Worm (Caenorhabditis elegans) whole organism, L3 larva: ENCODE measurements around the gene glb-6.

Experiments
- R02D3.7 ChIP-seq: fragments of 150-350 bp; optimal IDR thresholded peaks from 2 replicates; lab custom pipeline; 2014; ENCODE audit warnings: missing biosample characterization, missing genetic modification characterization
- ZK546.5 ChIP-seq: sonication (generic microtip); optimal IDR thresholded peaks from 2 replicates; lab custom pipeline; 2017; ENCODE audit warnings: missing biosample characterization, missing genetic modification characterization
- aly-2 ChIP-seq: fragments of 150-350 bp; optimal IDR thresholded peaks from 2 replicates; lab custom pipeline; 2014; ENCODE audit warnings: missing biosample characterization, missing genetic modification characterization
- ceh-16 ChIP-seq: sonication (generic microtip); optimal IDR thresholded peaks from 2 replicates; lab custom pipeline; 2017; ENCODE audit warnings: missing biosample characterization, missing genetic modification characterization
- ceh-82 ChIP-seq: fragments of 150-350 bp; optimal IDR thresholded peaks from 2 replicates; lab custom pipeline; 2014; ENCODE audit warnings: missing biosample characterization, missing genetic modification characterization
- ceh-9 ChIP-seq: sonication (generic microtip); optimal IDR thresholded peaks from 2 replicates; lab custom pipeline; 2018; ENCODE audit warnings: missing biosample characterization, missing genetic modification characterization
- egl-5 ChIP-seq: fragments of 150-350 bp; optimal IDR thresholded peaks from 2 replicates; lab custom pipeline; 2017; ENCODE audit warnings: missing biosample characterization, missing genetic modification reagents, missing genetic modification characterization, inconsistent platforms
- elt-1 ChIP-seq: fragments of 150-350 bp; optimal IDR thresholded peaks from 2 replicates; lab custom pipeline; 2014; ENCODE audit warnings: missing biosample characterization, missing genetic modification characterization
- elt-2 ChIP-seq: sonication (generic microtip); optimal IDR thresholded peaks from 2 replicates; lab custom pipeline; 2016; ENCODE audit warnings: missing genetic modification reagents, mild to moderate bottlenecking, missing genetic modification characterization, missing compliant biosample characterization
- elt-3 ChIP-seq, 3 experiments: fragments of 150-350 bp in 1 of 3; sonication (generic microtip) in 2 of 3; optimal IDR thresholded peaks; 2 replicates in 2 of 3; 4 replicates in 1 of 3; lab custom pipeline; 2014 to 2017; ENCODE audit warnings: missing biosample characterization in 3 of 3, missing genetic modification characterization in 3 of 3
- eor-1 ChIP-seq, 2 experiments: fragments of 150-350 bp; optimal IDR thresholded peaks; 2 replicates each; lab custom pipeline; 2014 to 2018; ENCODE audit warnings: missing biosample characterization in 2 of 2, missing genetic modification characterization in 2 of 2
- fkh-10 ChIP-seq: sonication (generic microtip); optimal IDR thresholded peaks from 2 replicates; lab custom pipeline; 2017; ENCODE audit warnings: missing biosample characterization, missing genetic modification reagents, missing genetic modification characterization
- fkh-2 ChIP-seq: fragments of 150-350 bp; optimal IDR thresholded peaks from 2 replicates; lab custom pipeline; 2014; ENCODE audit warnings: missing biosample characterization, missing genetic modification reagents, missing genetic modification characterization
- fos-1 ChIP-seq: fragments of 150-350 bp; optimal IDR thresholded peaks from 2 replicates; lab custom pipeline; 2014; ENCODE audit warnings: missing biosample characterization, missing genetic modification characterization
- hmg-11 ChIP-seq: sonication (generic microtip); optimal IDR thresholded peaks from 2 replicates; lab custom pipeline; 2016; ENCODE audit warnings: missing genetic modification characterization, missing compliant biosample characterization
- jun-1 ChIP-seq: fragments of 150-350 bp; optimal IDR thresholded peaks from 2 replicates; lab custom pipeline; 2014; ENCODE audit warnings: missing biosample characterization, missing genetic modification reagents, missing genetic modification characterization
- lin-15B ChIP-seq: fragments of 150-350 bp; optimal IDR thresholded peaks from 2 replicates; lab custom pipeline; 2014; ENCODE audit warnings: missing biosample characterization, missing genetic modification characterization
- lsy-12 ChIP-seq: sonication (generic microtip); optimal IDR thresholded peaks from 2 replicates; lab custom pipeline; 2016; ENCODE audit warnings: mild to moderate bottlenecking, missing genetic modification characterization, missing compliant biosample characterization
- mdl-1 ChIP-seq: fragments of 150-350 bp; optimal IDR thresholded peaks from 2 replicates; lab custom pipeline; 2014; ENCODE audit warnings: missing biosample characterization, missing genetic modification characterization
- mml-1 ChIP-seq: fragments of 150-350 bp; sonication (generic microtip); optimal IDR thresholded peaks from 3 replicates; lab custom pipeline; 2014; ENCODE audit warnings: missing biosample characterization, missing genetic modification characterization
- nfya-1 ChIP-seq: sonication (generic microtip); optimal IDR thresholded peaks from 2 replicates; lab custom pipeline; 2017; ENCODE audit warnings: missing genetic modification characterization, mild to moderate bottlenecking, missing compliant biosample characterization, antibody characterized with exemption, moderate library complexity; ENCODE audit not compliant: insufficient read depth
- nhr-11 ChIP-seq: fragments of 150-350 bp; optimal IDR thresholded peaks from 2 replicates; lab custom pipeline; 2014; ENCODE audit warnings: missing biosample characterization, missing genetic modification characterization
- nhr-12 ChIP-seq: fragments of 150-350 bp; optimal IDR thresholded peaks from 2 replicates; lab custom pipeline; 2014; ENCODE audit warnings: missing biosample characterization, missing genetic modification characterization
- nhr-23 ChIP-seq: fragments of 150-350 bp; optimal IDR thresholded peaks from 2 replicates; lab custom pipeline; 2014; ENCODE audit warnings: missing biosample characterization, missing genetic modification reagents, missing genetic modification characterization
- nhr-25 ChIP-seq: sonication (generic microtip); optimal IDR thresholded peaks from 2 replicates; lab custom pipeline; 2017; ENCODE audit warnings: missing biosample characterization, missing genetic modification characterization
- nhr-28 ChIP-seq: fragments of 150-350 bp; optimal IDR thresholded peaks from 2 replicates; lab custom pipeline; 2014; ENCODE audit warnings: missing biosample characterization, missing genetic modification characterization
- nhr-43 ChIP-seq: sonication (generic microtip); optimal IDR thresholded peaks from 2 replicates; lab custom pipeline; 2016; ENCODE audit warnings: mild to moderate bottlenecking, missing genetic modification characterization, missing compliant biosample characterization; ENCODE audit not compliant: poor library complexity, severe bottlenecking
- nhr-67 ChIP-seq: fragments of 150-350 bp; optimal IDR thresholded peaks from 2 replicates; lab custom pipeline; 2014; ENCODE audit warnings: missing biosample characterization, missing genetic modification characterization
- nhr-76 ChIP-seq: fragments of 150-350 bp; sonication (generic microtip); optimal IDR thresholded peaks from 5 replicates; lab custom pipeline; 2014; ENCODE audit warnings: missing biosample characterization, missing genetic modification characterization
- nhr-77 ChIP-seq: fragments of 150-350 bp; optimal IDR thresholded peaks from 2 replicates; lab custom pipeline; 2014; ENCODE audit warnings: missing biosample characterization, missing genetic modification characterization
- pha-4 ChIP-seq: fragments of 150-350 bp; optimal IDR thresholded peaks from 2 replicates; lab custom pipeline; 2014; ENCODE audit warnings: missing biosample characterization, missing genetic modification reagents, missing genetic modification characterization
- pqm-1 ChIP-seq: fragments of 150-350 bp; optimal IDR thresholded peaks from 2 replicates; lab custom pipeline; 2017; ENCODE audit warnings: missing biosample characterization, missing genetic modification characterization, inconsistent platforms
- sea-2 ChIP-seq: fragments of 150-350 bp; sonication (generic microtip); optimal IDR thresholded peaks from 4 replicates; lab custom pipeline; 2014; ENCODE audit warnings: missing biosample characterization, missing genetic modification reagents, missing genetic modification characterization
- skn-1 ChIP-seq: fragments of 150-350 bp; optimal IDR thresholded peaks from 2 replicates; lab custom pipeline; 2014; ENCODE audit warnings: missing biosample characterization, missing genetic modification characterization
- tbx-2 ChIP-seq: sonication (generic microtip); optimal IDR thresholded peaks from 2 replicates; lab custom pipeline; 2016; ENCODE audit warnings: mild to moderate bottlenecking, missing genetic modification characterization, missing compliant biosample characterization
- unc-39 ChIP-seq: sonication (generic microtip); optimal IDR thresholded peaks from 4 replicates; lab custom pipeline; 2017; ENCODE audit warnings: missing biosample characterization, missing genetic modification characterization
- unc-62 ChIP-seq: fragments of 150-350 bp; sonication (generic microtip); optimal IDR thresholded peaks from 4 replicates; lab custom pipeline; 2014; ENCODE audit warnings: missing biosample characterization, missing genetic modification reagents, missing genetic modification characterization
- zag-1 ChIP-seq: fragments of 150-350 bp; optimal IDR thresholded peaks from 2 replicates; lab custom pipeline; 2014; ENCODE audit warnings: missing biosample characterization, missing genetic modification characterization
- ztf-11 ChIP-seq: fragments of 150-350 bp; optimal IDR thresholded peaks from 2 replicates; lab custom pipeline; 2014; ENCODE audit warnings: missing biosample characterization, missing genetic modification characterization
- ztf-4 ChIP-seq: fragments of 150-350 bp; optimal IDR thresholded peaks from 2 replicates; lab custom pipeline; 2014; ENCODE audit warnings: missing biosample characterization, missing genetic modification characterization

The glb-6 gene

ce11 chrV:5576008-5576407 is 5.7 kb upstream of the glb-6 start (continued):
- TF ChIP-seq ceh-9 (tag; lab: Kevin White, UChicago), result no peak

ce11 chrV:5571691-5572090 is 1.4 kb upstream of the glb-6 start:
- no peak for TF ChIP-seq nhr-23
- peak; percentile 53 for TF ChIP-seq fkh-10 (GFP tag; lab: Kevin White, UChicago)
- TF ChIP-seq eor-1 (tag; optimal IDR thresholded peaks at IDR 0.05; lab: Kevin White, UChicago), result no peak
- TF ChIP-seq, all 47 proteins: peak for 1

ce11 chrV:5567119-5567518 is 3.2 kb downstream of the glb-6 start, which contains the start of gene C18C4.7:
Gene C18C4.7, minus strand, starts transcription at chrV:5567219.
- TF ChIP-seq fkh-2 (no peak), mml-1 (no peak), zag-1 (tag; lab: Kevin White, UChicago) (no peak), sea-2 (GFP tag; lab: Kevin White, UChicago) (no peak), aly-2 (tag; lab: Kevin White, UChicago) (no peak), nhr-11 (tag; lab: Kevin White, UChicago) (no peak), nhr-28 (tag; lab: Kevin White, UChicago) (no peak), skn-1 (tag; lab: Kevin White, UChicago) (no peak), hmg-11 (tag; lab: Kevin White, UChicago) (no peak), pqm-1 (tag; lab: Kevin White, UChicago) (no peak), mdl-1 (tag; lab: Kevin White, UChicago) (no peak), unc-62 (GFP tag; lab: Kevin White, UChicago) (no peak), elt-1 (tag; lab: Kevin White, UChicago) (no peak), fos-1 (tag; lab: Kevin White, UChicago) (no peak), tbx-2 (tag; lab: Kevin White, UChicago) (no peak), nhr-23 (no peak), nhr-12 (tag; lab: Kevin White, UChicago) (no peak)

- TF ChIP-seq ztf-11 (tag; lab: Kevin White, UChicago), result no peak
- TF ChIP-seq pqm-1 (tag; lab: Kevin White, UChicago), result peak; percentile 94
- peak; percentile 4 for TF ChIP-seq jun-1
- TF ChIP-seq elt-2 (tag; lab: Kevin White, UChicago), result peak; percentile 95
- no peak for TF ChIP-seq elt-1 (tag; lab: Kevin White, UChicago)
- TF ChIP-seq nfya-1, result no peak
- no peak for TF ChIP-seq nhr-11 (tag; lab: Kevin White, UChicago)
- no peak for TF ChIP-seq unc-39
- peak; percentile 50 for TF ChIP-seq pha-4
- TF ChIP-seq elt-3 (tag; optimal IDR thresholded peaks at IDR 0.05; lab: Kevin White, UChicago), result no peak
- TF ChIP-seq fos-1 (tag; lab: Kevin White, UChicago), result no peak
- no peak for TF ChIP-seq nhr-28 (tag; lab: Kevin White, UChicago)
- no peak for TF ChIP-seq eor-1 (tag; optimal IDR thresholded peaks at IDR 0.05; lab: Kevin White, UChicago)
- no peak for TF ChIP-seq ztf-4
- no peak for TF ChIP-seq mdl-1 (tag; lab: Kevin White, UChicago)
- TF ChIP-seq ceh-16, result no peak
- no peak for TF ChIP-seq fkh-2
- no peak for TF ChIP-seq lsy-12 (tag; lab: Kevin White, UChicago)
- no peak for TF ChIP-seq nhr-25 (tag; lab: Kevin White, UChicago)
- TF ChIP-seq lin-15B, result no peak
- TF ChIP-seq nhr-76 (tag; lab: Kevin White, UChicago), result no peak
These were observed 10.5 kb downstream of the glb-6 start for ce11 chrV:5559882-5560281.

- no peak for TF ChIP-seq ztf-11 (tag; lab: Kevin White, UChicago)
- TF ChIP-seq elt-2 (tag; lab: Kevin White, UChicago), result peak; percentile 24
- TF ChIP-seq, all 47 proteins: peak for 1
These were observed 11.7 kb downstream of the glb-6 start, which contains the start of gene glb-5 for ce11 chrV:5558590-5558989. Gene glb-5, plus strand, starts transcription at chrV:5558890.

- TF ChIP-seq elt-1 (tag; lab: Kevin White, UChicago) (no peak), ceh-9 (tag; lab: Kevin White, UChicago) (no peak), ceh-82 (no peak), nhr-28 (tag; lab: Kevin White, UChicago) (no peak), nhr-11 (tag; lab: Kevin White, UChicago) (no peak), eor-1 (tag; optimal IDR thresholded peaks at IDR 0.05; lab: Kevin White, UChicago) (no peak), nfya-1 (no peak), unc-39 (no peak), mml-1 (no peak), egl-5 (no peak), mdl-1 (tag; lab: Kevin White, UChicago) (no peak), nhr-76 (tag; lab: Kevin White, UChicago) (no peak), unc-62 (GFP tag; lab: Kevin White, UChicago) (no peak), nhr-67 (no peak), R02D3.7 (no peak), ZK546.5 (tag; lab: Kevin White, UChicago) (no peak), nhr-43 (tag; lab: Kevin White, UChicago) (no peak), nhr-77 (tag; lab: Kevin White, UChicago) (no peak)
- TF ChIP-seq, all 47 proteins: peak for 0
These were observed 21.8 kb downstream of the glb-6 start for ce11 chrV:5548497-5548896.
